Worm (Caenorhabditis elegans) whole organism, early embryonic: ENCODE results near the gene C07E3.10.

ENCODE experiments used
- B0310.2 ChIP-seq: sonication (generic microtip); optimal IDR thresholded peaks from 2 replicates; lab custom pipeline; 2016; ENCODE audit warnings: mild to moderate bottlenecking, missing genetic modification characterization, missing compliant biosample characterization
- aly-1 ChIP-seq: sonication (generic microtip); optimal IDR thresholded peaks from 2 replicates; lab custom pipeline; 2016; ENCODE audit warnings: missing genetic modification characterization, missing compliant biosample characterization
- ama-1 ChIP-seq: fragments of 150-350 bp; optimal IDR thresholded peaks from 2 replicates; lab custom pipeline; 2014
- ceh-13 ChIP-seq: fragments of 200-800 bp; sonication (Bioruptor generic); optimal IDR thresholded peaks from 2 replicates; lab custom pipeline; 2018; ENCODE audit warnings: mild to moderate bottlenecking, missing genetic modification characterization, missing compliant biosample characterization
- ceh-36 ChIP-seq: sonication (generic microtip); optimal IDR thresholded peaks from 2 replicates; lab custom pipeline; 2016; ENCODE audit warnings: missing genetic modification characterization, inconsistent platforms, missing compliant biosample characterization
- ets-7 ChIP-seq: sonication (generic microtip); optimal IDR thresholded peaks from 2 replicates; lab custom pipeline; 2016; ENCODE audit warnings: missing genotype, missing genetic modification characterization, missing compliant biosample characterization
- flt-1 ChIP-seq: fragments of 200-800 bp; sonication (Bioruptor generic); IDR thresholded peaks from 2 replicates; pipeline ENCODE4 v1.3.6; 2022; ENCODE audit warnings: missing genetic modification characterization, missing compliant biosample characterization
- hmbx-1 ChIP-seq: sonication (generic microtip); optimal IDR thresholded peaks from 2 replicates; lab custom pipeline; 2016; ENCODE audit warnings: mild to moderate bottlenecking, missing genetic modification characterization, missing compliant biosample characterization
- hnd-1 ChIP-seq: sonication (generic microtip); optimal IDR thresholded peaks from 2 replicates; lab custom pipeline; 2016; ENCODE audit warnings: missing genetic modification characterization, missing compliant biosample characterization
- pes-1 ChIP-seq: fragments of 200-800 bp; sonication (Bioruptor generic); IDR thresholded peaks from 2 replicates; pipeline ENCODE4 v1.3.6; 2022; ENCODE audit warnings: missing genetic modification reagents, missing genetic modification characterization, missing compliant biosample characterization
- scrt-1 ChIP-seq: fragments of 200-800 bp; sonication (Bioruptor generic); IDR thresholded peaks from 2 replicates; pipeline ENCODE4 v1.3.6; 2022; ENCODE audit warnings: missing genetic modification characterization, missing compliant biosample characterization
- sea-1 ChIP-seq: fragments of 200-800 bp; sonication (Bioruptor generic); conservative IDR thresholded peaks from 2 replicates; pipeline ENCODE4 v1.3.6; 2022; ENCODE audit warnings: missing genetic modification characterization, missing compliant biosample characterization
- tbx-37 ChIP-seq: fragments of 200-800 bp; sonication (Bioruptor generic); conservative IDR thresholded peaks from 2 replicates; pipeline ENCODE4 v1.3.6; 2022; ENCODE audit warnings: missing genetic modification reagents, missing genetic modification characterization, missing compliant biosample characterization
- tra-4 ChIP-seq: sonication (generic microtip); optimal IDR thresholded peaks from 2 replicates; lab custom pipeline; 2017; ENCODE audit warnings: missing genetic modification characterization, missing compliant biosample characterization

ce11 chrII:10303663-10304115 lies 42.5 kb upstream of the C07E3.10 start, which contains the start of gene vha-9:
- TF ChIP-seq pes-1 (no peak; the same call in 1 of the 2 replicates), ama-1 (lab: Kevin White, UChicago) (no peak), tbx-37 (no peak), flt-1 (no peak), sea-1 (GFP tag; lab: Robert Waterston, UW) (no peak), B0310.2 (tag; lab: Kevin White, UChicago) (no peak), hnd-1 (tag; lab: Kevin White, UChicago) (no peak), aly-1 (no peak), tra-4 (no peak), ceh-13 (GFP tag; lab: Kevin White, UChicago) (no peak), ets-7 (tag; lab: Kevin White, UChicago) (no peak), scrt-1 (GFP tag; lab: Robert Waterston, UW) (peak; percentile 29; the same call in 1 of the 2 replicates), hmbx-1 (tag; lab: Kevin White, UChicago) (no peak), ceh-36 (tag; lab: Kevin White, UChicago) (peak; percentile 67)
